Fruit fly (Drosophila melanogaster): ENCODE data around the gene Calx.
A peak's percentile ranks its signal among the peaks of the same experiment; 100 is the strongest.

The Calx gene

dm6 chr3R:20949175-20949748, 28.7 kb upstream of the Calx start (continued):
- TF ChIP-seq Stat92E (GFP tag; optimal IDR thresholded peaks at IDR 0.05) (no peak), CG12155 (GFP tag; optimal IDR thresholded peaks at IDR 0.05) (no peak), CG4707 (GFP tag; optimal IDR thresholded peaks at IDR 0.05) (no peak), CG1529 (GFP tag; optimal IDR thresholded peaks at IDR 0.05) (no peak), ken (GFP tag; IDR thresholded peaks at IDR 0.05) (no peak), CG1647 (GFP tag; optimal IDR thresholded peaks at IDR 0.05) (no peak), Pdp1 (GFP tag; optimal IDR thresholded peaks at IDR 0.05) (peak in 1 of 2 experiments; percentile 92), vvl (GFP tag; IDR thresholded peaks at IDR 0.05) (no peak), kay (GFP tag; optimal IDR thresholded peaks at IDR 0.05) (no peak), CG9797 (GFP tag; optimal IDR thresholded peaks at IDR 0.05) (no peak), Elba2 (GFP tag; optimal IDR thresholded peaks at IDR 0.05) (peak; percentile 81), Meics (GFP tag; optimal IDR thresholded peaks at IDR 0.05) (no peak), Med (GFP tag) (no peak), Side (GFP tag; optimal IDR thresholded peaks at IDR 0.05) (no peak), shn (GFP tag; optimal IDR thresholded peaks at IDR 0.05) (no peak), CG14965 (GFP tag; optimal IDR thresholded peaks at IDR 0.05; ENCODE audit: borderline replicate concordance) (no peak), CG1233 (GFP tag; optimal IDR thresholded peaks at IDR 0.05) (no peak), Dll (GFP tag; IDR thresholded peaks at IDR 0.05; ENCODE audit: partially characterized antibody) (no peak), Six4 (GFP tag; optimal IDR thresholded peaks at IDR 0.05) (no peak), trh (GFP tag; optimal IDR thresholded peaks at IDR 0.05) (no peak), ato (GFP tag; IDR thresholded peaks at IDR 0.05; ENCODE audit: partially characterized antibody) (no peak), CG4617 (GFP tag; optimal IDR thresholded peaks at IDR 0.05; ENCODE audit: borderline replicate concordance) (no peak), CG9932 (GFP tag; IDR thresholded peaks at IDR 0.05) (no peak), Opbp (GFP tag; IDR thresholded peaks at IDR 0.05; ENCODE audit: partially characterized antibody) (no peak), CG6791 (GFP tag; IDR thresholded peaks at IDR 0.05; ENCODE audit: partially characterized antibody) (no peak), CG3281 (GFP tag; optimal IDR thresholded peaks at IDR 0.05) (no peak), CG7786 (GFP tag; optimal IDR thresholded peaks at IDR 0.05) (no peak), CG1792 (GFP tag; optimal IDR thresholded peaks at IDR 0.05) (no peak), gcm2 (GFP tag; optimal IDR thresholded peaks at IDR 0.05) (no peak), CG15479 (GFP tag; optimal IDR thresholded peaks at IDR 0.05) (peak; percentile 15), hkb (optimal IDR thresholded peaks at IDR 0.05) (no peak), hkb (GFP tag; IDR thresholded peaks at IDR 0.05) (no peak), tll (GFP tag; optimal IDR thresholded peaks at IDR 0.05) (peak in 1 of 2 experiments; percentile 26), Lim3 (GFP tag; IDR thresholded peaks at IDR 0.05) (no peak), otp (GFP tag; IDR thresholded peaks at IDR 0.05) (no peak), Trl (optimal IDR thresholded peaks at IDR 0.05) (peak; percentile 66 to 88), Trl (GFP tag; optimal IDR thresholded peaks at IDR 0.05) (no peak), ase (GFP tag; IDR thresholded peaks at IDR 0.05) (no peak), insv (GFP tag; optimal IDR thresholded peaks at IDR 0.05) (no peak), CG42726 (GFP tag; IDR thresholded peaks at IDR 0.05; ENCODE audit: partially characterized antibody) (no peak), nerfin-2 (GFP tag; IDR thresholded peaks at IDR 0.05; ENCODE audit: partially characterized antibody) (no peak), nerfin-1 (tag; optimal IDR thresholded peaks at IDR 0.05) (peak; percentile 94), CoRest (tag; optimal IDR thresholded peaks at IDR 0.05) (no peak), gro (GFP tag; optimal IDR thresholded peaks at IDR 0.05) (no peak), Bdp1 (GFP tag; optimal IDR thresholded peaks at IDR 0.05) (no peak), zfh2 (GFP tag; optimal IDR thresholded peaks at IDR 0.05) (no peak), Asciz (GFP tag; optimal IDR thresholded peaks at IDR 0.05) (no peak), sens-2 (GFP tag; IDR thresholded peaks at IDR 0.05) (no peak), Gsc (GFP tag; IDR thresholded peaks at IDR 0.05) (no peak), CG4328 (GFP tag; optimal IDR thresholded peaks at IDR 0.05) (no peak), CG7357 (GFP tag; IDR thresholded peaks at IDR 0.05) (no peak)
